Worm (Caenorhabditis elegans) whole organism, L1 larva: ENCODE data around the gene wapl-1.

Experiments
- C16A3.4 ChIP-seq: fragments of 150-350 bp; optimal IDR thresholded peaks from 2 replicates; lab custom pipeline; 2014; ENCODE audit warnings: missing biosample characterization, missing genetic modification characterization
- C34B4.2 ChIP-seq: sonication (generic microtip); optimal IDR thresholded peaks from 2 replicates; lab custom pipeline; 2017; ENCODE audit warnings: mild to moderate bottlenecking, missing genetic modification characterization, missing compliant biosample characterization
- F16B12.6 ChIP-seq: fragments of 150-350 bp; optimal IDR thresholded peaks from 2 replicates; lab custom pipeline; 2014; ENCODE audit warnings: missing biosample characterization, missing genetic modification characterization
- alr-1 ChIP-seq: fragments of 200-800 bp; sonication (Bioruptor generic); optimal IDR thresholded peaks from 2 replicates; lab custom pipeline; 2018; ENCODE audit warnings: borderline replicate concordance, mild to moderate bottlenecking, missing genetic modification characterization, missing compliant biosample characterization
- aly-2 ChIP-seq: fragments of 150-350 bp; optimal IDR thresholded peaks from 2 replicates; lab custom pipeline; 2014; ENCODE audit warnings: missing biosample characterization, missing genetic modification characterization
- ama-1 ChIP-seq: fragments of 150-350 bp; optimal IDR thresholded peaks from 2 replicates; lab custom pipeline; 2014
- blmp-1 ChIP-seq: fragments of 150-350 bp; optimal IDR thresholded peaks from 2 replicates; lab custom pipeline; 2014; ENCODE audit warnings: missing biosample characterization, missing genetic modification characterization
- ceh-8 ChIP-seq: fragments of 200-800 bp; sonication (Bioruptor generic); optimal IDR thresholded peaks from 2 replicates; lab custom pipeline; 2018; ENCODE audit warnings: mild to moderate bottlenecking, missing genetic modification characterization, moderate library complexity, missing compliant biosample characterization
- ceh-90 ChIP-seq: sonication (generic microtip); optimal IDR thresholded peaks from 2 replicates; lab custom pipeline; 2016; ENCODE audit warnings: missing genetic modification characterization, missing compliant biosample characterization
- ces-1 ChIP-seq: fragments of 150-350 bp; optimal IDR thresholded peaks from 2 replicates; lab custom pipeline; 2014; ENCODE audit warnings: missing biosample characterization, missing genetic modification reagents, missing genetic modification characterization
- dsc-1 ChIP-seq: sonication (generic microtip); optimal IDR thresholded peaks from 2 replicates; lab custom pipeline; 2016; ENCODE audit warnings: mild to moderate bottlenecking, missing genetic modification characterization, missing compliant biosample characterization
- efl-1 ChIP-seq, 4 experiments: fragments of 150-350 bp; optimal IDR thresholded peaks in 3 of 4; peaks in 1 of 4; 1 replicate in 1 of 4; 2 replicates in 3 of 4; lab custom pipeline; 2014; ENCODE audit warnings: missing biosample characterization in 2 of 4, missing genetic modification characterization in 2 of 4, missing genetic modification reagents in 2 of 4
- elt-3 ChIP-seq, 6 experiments: fragments of 150-350 bp in 1 of 6; sonication (generic microtip); optimal IDR thresholded peaks; 2 replicates each; lab custom pipeline; 2017 to 2018; ENCODE audit warnings: missing biosample characterization in 6 of 6, missing genetic modification characterization in 6 of 6, inconsistent platforms in 1 of 6
- ets-5 ChIP-seq: fragments of 200-800 bp; sonication (Bioruptor generic); IDR thresholded peaks from 2 replicates; pipeline ENCODE4 v1.3.6; 2022; ENCODE audit warnings: missing genetic modification characterization, missing compliant biosample characterization
- fkh-4 ChIP-seq: sonication (generic microtip); optimal IDR thresholded peaks from 2 replicates; lab custom pipeline; 2016; ENCODE audit warnings: missing compliant biosample characterization, missing genetic modification characterization, borderline replicate concordance
- fkh-8 ChIP-seq: sonication (generic microtip); optimal IDR thresholded peaks from 2 replicates; lab custom pipeline; 2016; ENCODE audit warnings: mild to moderate bottlenecking, missing genetic modification characterization, missing compliant biosample characterization
- hlh-17 ChIP-seq: fragments of 200-800 bp; sonication (Bioruptor generic); optimal IDR thresholded peaks from 2 replicates; lab custom pipeline; 2018; ENCODE audit warnings: missing genetic modification characterization, mild to moderate bottlenecking, missing compliant biosample characterization, moderate library complexity, borderline replicate concordance
- hpl-2 ChIP-seq: fragments of 150-350 bp; optimal IDR thresholded peaks from 2 replicates; lab custom pipeline; 2014; ENCODE audit warnings: missing biosample characterization, missing genetic modification reagents, missing genetic modification characterization
- lin-13 ChIP-seq: fragments of 150-350 bp; optimal IDR thresholded peaks from 2 replicates; lab custom pipeline; 2014; ENCODE audit warnings: missing biosample characterization, missing genetic modification reagents, missing genetic modification characterization
- lin-14 ChIP-seq: fragments of 200-800 bp; sonication (Bioruptor generic); optimal IDR thresholded peaks from 2 replicates; lab custom pipeline; 2018; ENCODE audit warnings: mild to moderate bottlenecking, missing genetic modification characterization, moderate library complexity, missing compliant biosample characterization
- lin-35 ChIP-seq, 2 experiments: fragments of 150-350 bp; optimal IDR thresholded peaks; 2 replicates each; lab custom pipeline; 2014; ENCODE audit warnings: missing biosample characterization in 2 of 2, missing genetic modification characterization in 2 of 2, missing genetic modification reagents in 2 of 2
- lin-39 ChIP-seq: fragments of 150-350 bp; optimal IDR thresholded peaks from 2 replicates; lab custom pipeline; 2014; ENCODE audit warnings: missing biosample characterization, missing genetic modification reagents, missing genetic modification characterization
- lir-3 ChIP-seq: sonication (generic microtip); optimal IDR thresholded peaks from 2 replicates; lab custom pipeline; 2016; ENCODE audit warnings: mild to moderate bottlenecking, missing genetic modification characterization, moderate library complexity, missing compliant biosample characterization; ENCODE audit not compliant: poor library complexity
- mef-2 ChIP-seq: fragments of 150-350 bp; optimal IDR thresholded peaks from 2 replicates; lab custom pipeline; 2014; ENCODE audit warnings: missing biosample characterization, missing genetic modification characterization
- mep-1 ChIP-seq: fragments of 150-350 bp; optimal IDR thresholded peaks from 2 replicates; lab custom pipeline; 2014; ENCODE audit warnings: missing biosample characterization, missing genetic modification characterization
- nhr-11 ChIP-seq: fragments of 150-350 bp; optimal IDR thresholded peaks from 2 replicates; lab custom pipeline; 2014; ENCODE audit warnings: missing biosample characterization, missing genetic modification characterization
- nhr-12 ChIP-seq: sonication (generic microtip); optimal IDR thresholded peaks from 2 replicates; lab custom pipeline; 2017; ENCODE audit warnings: missing biosample characterization, missing genetic modification characterization
- nhr-19 ChIP-seq: fragments of 200-800 bp; sonication (Bioruptor generic); conservative IDR thresholded peaks from 2 replicates; pipeline ENCODE4 v1.3.6; 2022; ENCODE audit warnings: missing genetic modification characterization, missing compliant biosample characterization
- nhr-237 ChIP-seq: fragments of 150-350 bp; optimal IDR thresholded peaks from 2 replicates; lab custom pipeline; 2014; ENCODE audit warnings: missing biosample characterization, missing genetic modification characterization
- nhr-28 ChIP-seq: fragments of 150-350 bp; optimal IDR thresholded peaks from 2 replicates; lab custom pipeline; 2014; ENCODE audit warnings: missing biosample characterization, missing genetic modification characterization
- nhr-77 ChIP-seq: fragments of 150-350 bp; optimal IDR thresholded peaks from 2 replicates; lab custom pipeline; 2014; ENCODE audit warnings: missing biosample characterization, missing genetic modification characterization
- nhr-85 ChIP-seq: sonication (generic microtip); peaks from one replicate; lab custom pipeline; 2016; ENCODE audit warnings: missing genetic modification characterization, inconsistent platforms, missing compliant biosample characterization
- nhr-90 ChIP-seq: sonication (generic microtip); optimal IDR thresholded peaks from 2 replicates; lab custom pipeline; 2016; ENCODE audit warnings: mild to moderate bottlenecking, missing genetic modification characterization, missing compliant biosample characterization; ENCODE audit not compliant: poor library complexity
- skn-1 ChIP-seq: fragments of 150-350 bp; optimal IDR thresholded peaks from 2 replicates; lab custom pipeline; 2014; ENCODE audit warnings: missing biosample characterization, missing genetic modification characterization
- snpc-4 ChIP-seq: fragments of 150-350 bp; optimal IDR thresholded peaks from 2 replicates; lab custom pipeline; 2014; ENCODE audit warnings: missing biosample characterization, missing genetic modification characterization
- sox-4 ChIP-seq: sonication (generic microtip); optimal IDR thresholded peaks from 2 replicates; lab custom pipeline; 2016; ENCODE audit warnings: missing genetic modification characterization, missing compliant biosample characterization
- sptf-1 ChIP-seq: fragments of 150-350 bp; optimal IDR thresholded peaks from 2 replicates; lab custom pipeline; 2014; ENCODE audit warnings: missing biosample characterization, missing genetic modification characterization
- tbx-2 ChIP-seq: sonication (generic microtip); optimal IDR thresholded peaks from 2 replicates; lab custom pipeline; 2016; ENCODE audit warnings: missing genetic modification characterization, missing compliant biosample characterization
- unc-30 ChIP-seq: sonication (generic microtip); optimal IDR thresholded peaks from 2 replicates; lab custom pipeline; 2017; ENCODE audit warnings: missing biosample characterization, missing genetic modification characterization
- unc-62 ChIP-seq: fragments of 150-350 bp; optimal IDR thresholded peaks from 2 replicates; lab custom pipeline; 2014; ENCODE audit warnings: missing biosample characterization, missing genetic modification reagents, missing genetic modification characterization
- unc-86 ChIP-seq: sonication (generic microtip); optimal IDR thresholded peaks from 2 replicates; lab custom pipeline; 2016; ENCODE audit warnings: missing genetic modification characterization, missing compliant biosample characterization
- xbp-1 ChIP-seq: sonication (generic microtip); optimal IDR thresholded peaks from 2 replicates; lab custom pipeline; 2016; ENCODE audit warnings: missing genetic modification characterization, missing compliant biosample characterization
- zag-1 ChIP-seq: fragments of 150-350 bp; optimal IDR thresholded peaks from 2 replicates; lab custom pipeline; 2014; ENCODE audit warnings: missing biosample characterization, missing genetic modification characterization

wapl-1 gene

ce11 chrIV:4400350-4401326 is 44.9 kb downstream of the wapl-1 start, which contains the start of gene Y24D9A.6 (continued):
- TF ChIP-seq unc-30 (tag; lab: Kevin White, UChicago), result no peak
- no peak for TF ChIP-seq ets-5 (GFP tag; lab: Robert Waterston, UW)
- TF ChIP-seq ceh-90 (tag; lab: Kevin White, UChicago), result no peak
- TF ChIP-seq nhr-12 (tag; lab: Kevin White, UChicago), result no peak
- TF ChIP-seq fkh-4 (tag; lab: Kevin White, UChicago), result no peak
- peak; percentile 74 for TF ChIP-seq hpl-2 (GFP tag; lab: Kevin White, UChicago)
- peak; percentile 98 for TF ChIP-seq blmp-1 (tag; lab: Kevin White, UChicago)
- no peak for TF ChIP-seq snpc-4
- no peak for TF ChIP-seq zag-1 (tag; lab: Kevin White, UChicago)
- TF ChIP-seq lin-13 (GFP tag; lab: Kevin White, UChicago), result peak; percentile 73
- TF ChIP-seq F16B12.6 (tag; lab: Kevin White, UChicago), result no peak
- TF ChIP-seq lin-35 (GFP tag; optimal IDR thresholded peaks at IDR 0.05; lab: Kevin White, UChicago), result peak; percentile 56 to 86
- TF ChIP-seq unc-86, result no peak
- TF ChIP-seq nhr-90, result peak; percentile 94
- peak; percentile 100 for TF ChIP-seq nhr-85
- TF ChIP-seq alr-1 (tag; lab: Kevin White, UChicago), result no peak
- peak; percentile 89 for TF ChIP-seq nhr-19 (GFP tag; lab: Robert Waterston, UW)
- no peak for TF ChIP-seq dsc-1 (tag; lab: Kevin White, UChicago)
- TF ChIP-seq lin-14 (GFP tag; lab: Kevin White, UChicago), result peak; percentile 95
- TF ChIP-seq nhr-28 (tag; lab: Kevin White, UChicago), result no peak
- TF ChIP-seq nhr-237 (tag; lab: Kevin White, UChicago), result peak; percentile 57
- TF ChIP-seq skn-1 (tag; lab: Kevin White, UChicago), result peak; percentile 57
- TF ChIP-seq unc-62, result no peak
- no peak for TF ChIP-seq hlh-17 (GFP tag; lab: Kevin White, UChicago)
- peak; percentile 73 to 80 for TF ChIP-seq efl-1 (optimal IDR thresholded peaks at IDR 0.05; lab: Kevin White, UChicago)
- TF ChIP-seq efl-1 (GFP tag; optimal IDR thresholded peaks at IDR 0.05 in 1 of 2; lab: Kevin White, UChicago), result peak; percentile 3 to 92
- no peak for TF ChIP-seq C34B4.2 (tag; lab: Kevin White, UChicago)
- peak; percentile 50 for TF ChIP-seq ama-1
- TF ChIP-seq aly-2 (tag; lab: Kevin White, UChicago), result peak; percentile 41
- peak; percentile 28 for TF ChIP-seq xbp-1
- TF ChIP-seq ceh-8 (GFP tag; lab: Kevin White, UChicago), result no peak
- no peak for TF ChIP-seq sptf-1 (tag; lab: Kevin White, UChicago)
- TF ChIP-seq C16A3.4 (tag; lab: Kevin White, UChicago), result peak; percentile 72
- peak; percentile 68 for TF ChIP-seq nhr-11 (tag; lab: Kevin White, UChicago)
- TF ChIP-seq nhr-77, result peak; percentile 61
- peak; percentile 64 for TF ChIP-seq tbx-2
- TF ChIP-seq mef-2, result no peak
- no peak for TF ChIP-seq ces-1
- peak; percentile 78 for TF ChIP-seq mep-1
- peak in 3 of 6 experiments; percentile 69 to 89 (median 76) for TF ChIP-seq elt-3 (tag; optimal IDR thresholded peaks at IDR 0.05; lab: Kevin White, UChicago)
- peak; percentile 16 for TF ChIP-seq lir-3 (tag; lab: Kevin White, UChicago)
- no peak for TF ChIP-seq sox-4 (tag; lab: Kevin White, UChicago)
- no peak for TF ChIP-seq fkh-8 (tag; lab: Kevin White, UChicago)
- peak; percentile 74 for TF ChIP-seq lin-39 (tag; lab: Kevin White, UChicago)
